Fruit fly (Drosophila melanogaster): ENCODE results near the gene CG10864.

CG10864 gene

dm6 chr3R:18396801-18397604, 14.4 kb downstream of the CG10864 start, which contains the start of gene Vti1b (continued):
- TF ChIP-seq CG42726 (GFP tag; IDR thresholded peaks at IDR 0.05; ENCODE audit: partially characterized antibody) = no peak
- TF ChIP-seq caup (GFP tag; optimal IDR thresholded peaks at IDR 0.05; ENCODE audit: severe bottlenecking) = peak; percentile 92
- TF ChIP-seq stwl (tag; optimal IDR thresholded peaks at IDR 0.05) = peak; percentile 47
- peak; percentile 93 for TF ChIP-seq nau (GFP tag; optimal IDR thresholded peaks at IDR 0.05)
- peak; percentile 97 for TF ChIP-seq Sox102F (GFP tag; optimal IDR thresholded peaks at IDR 0.05)
- TF ChIP-seq Hand (GFP tag; optimal IDR thresholded peaks at IDR 0.05) = peak; percentile 82
- peak; percentile 71 for TF ChIP-seq GATAe (GFP tag; conservative IDR thresholded peaks at IDR 0.05)
- TF ChIP-seq CG5180 (GFP tag; optimal IDR thresholded peaks at IDR 0.05) = peak; percentile 81
- peak; percentile 85 for TF ChIP-seq CG6683 (GFP tag; optimal IDR thresholded peaks at IDR 0.05)
- TF ChIP-seq CG7357 (GFP tag; IDR thresholded peaks at IDR 0.05) = peak; percentile 83
- peak; percentile 92 for TF ChIP-seq ranshi (GFP tag; IDR thresholded peaks at IDR 0.05)
- peak; percentile 85 for TF ChIP-seq CG4404 (GFP tag; IDR thresholded peaks at IDR 0.05)
- peak; percentile 7 for TF ChIP-seq gfzf (GFP tag; optimal IDR thresholded peaks at IDR 0.05)
- TF ChIP-seq zf30C (GFP tag; optimal IDR thresholded peaks at IDR 0.05) = no peak
- peak; percentile 82 for TF ChIP-seq Nf-YB (GFP tag; optimal IDR thresholded peaks at IDR 0.05)
- peak; percentile 84 for TF ChIP-seq CG8359 (GFP tag; optimal IDR thresholded peaks at IDR 0.05; ENCODE audit: borderline replicate concordance)
- TF ChIP-seq gcm (GFP tag; optimal IDR thresholded peaks at IDR 0.05) = peak; percentile 88
- TF ChIP-seq CG2116 (GFP tag; optimal IDR thresholded peaks at IDR 0.05) = peak; percentile 69
- peak; percentile 82 for TF ChIP-seq kay (GFP tag; optimal IDR thresholded peaks at IDR 0.05)
- peak; percentile 89 for TF ChIP-seq CG7786 (GFP tag; optimal IDR thresholded peaks at IDR 0.05)
- peak; percentile 93 for TF ChIP-seq crol (GFP tag; IDR thresholded peaks at IDR 0.05)
- peak; percentile 62 for TF ChIP-seq HLHmδ (GFP tag; optimal IDR thresholded peaks at IDR 0.05)
- peak; percentile 68; the same call in 1 of the 2 replicates for TF ChIP-seq CkIIα-i1 (GFP tag; IDR thresholded peaks at IDR 0.05)
- TF ChIP-seq CG1647 (GFP tag; optimal IDR thresholded peaks at IDR 0.05) = peak; percentile 88
- peak; percentile 79 for TF ChIP-seq CG18764 (GFP tag; optimal IDR thresholded peaks at IDR 0.05)
- peak; percentile 75 for TF ChIP-seq CG10462 (GFP tag; optimal IDR thresholded peaks at IDR 0.05)
- peak; percentile 93 for TF ChIP-seq CG6689 (GFP tag; IDR thresholded peaks at IDR 0.05)
- peak; percentile 86 to 94 for TF ChIP-seq Pdp1 (GFP tag; optimal IDR thresholded peaks at IDR 0.05)
- TF ChIP-seq ind (GFP tag; optimal IDR thresholded peaks at IDR 0.05) = peak; percentile 96
- TF ChIP-seq cas (GFP tag; IDR thresholded peaks at IDR 0.05) = 0 out of 2 replicates have a peak, but pooled peaks have one; percentile 37
- 0 out of 2 replicates have a peak, but pooled peaks have one; percentile 32 for TF ChIP-seq Doc2 (GFP tag; IDR thresholded peaks at IDR 0.05)
- peak; percentile 71 for TF ChIP-seq Deaf1 (tag; optimal IDR thresholded peaks at IDR 0.05)
- peak; percentile 74 for TF ChIP-seq E2f2 (GFP tag; IDR thresholded peaks at IDR 0.05)
- no peak for TF ChIP-seq inv (GFP tag; IDR thresholded peaks at IDR 0.05; ENCODE audit: partially characterized antibody)
- TF ChIP-seq Awh (GFP tag; IDR thresholded peaks at IDR 0.05) = peak; percentile 84
- peak; percentile 73 for TF ChIP-seq CG8765 (GFP tag; IDR thresholded peaks at IDR 0.05)
- TF ChIP-seq pzg (GFP tag; optimal IDR thresholded peaks at IDR 0.05) = peak; percentile 5
- TF ChIP-seq seq (GFP tag; IDR thresholded peaks at IDR 0.05) = peak; percentile 89
- peak; percentile 84 for TF ChIP-seq fd3F (GFP tag; optimal IDR thresholded peaks at IDR 0.05)
- TF ChIP-seq CoRest (tag; optimal IDR thresholded peaks at IDR 0.05) = peak; percentile 95
- TF ChIP-seq Atf-2 (GFP tag; optimal IDR thresholded peaks at IDR 0.05) = peak; percentile 95
- TF ChIP-seq CG7928 (GFP tag; optimal IDR thresholded peaks at IDR 0.05) = peak; percentile 71
- peak; percentile 84 for TF ChIP-seq disco-r (GFP tag; optimal IDR thresholded peaks at IDR 0.05)
- TF ChIP-seq repo (GFP tag; optimal IDR thresholded peaks at IDR 0.05) = peak; percentile 75
- TF ChIP-seq Oaz (GFP tag; IDR thresholded peaks at IDR 0.05) = peak; percentile 79
- peak; percentile 94 for TF ChIP-seq phol (tag; optimal IDR thresholded peaks at IDR 0.05)
- no peak for TF ChIP-seq hkb (optimal IDR thresholded peaks at IDR 0.05)
- TF ChIP-seq hkb (GFP tag; IDR thresholded peaks at IDR 0.05) = peak; percentile 91

Data from whole organism, embryonic.